In the genomic region with DNA sequence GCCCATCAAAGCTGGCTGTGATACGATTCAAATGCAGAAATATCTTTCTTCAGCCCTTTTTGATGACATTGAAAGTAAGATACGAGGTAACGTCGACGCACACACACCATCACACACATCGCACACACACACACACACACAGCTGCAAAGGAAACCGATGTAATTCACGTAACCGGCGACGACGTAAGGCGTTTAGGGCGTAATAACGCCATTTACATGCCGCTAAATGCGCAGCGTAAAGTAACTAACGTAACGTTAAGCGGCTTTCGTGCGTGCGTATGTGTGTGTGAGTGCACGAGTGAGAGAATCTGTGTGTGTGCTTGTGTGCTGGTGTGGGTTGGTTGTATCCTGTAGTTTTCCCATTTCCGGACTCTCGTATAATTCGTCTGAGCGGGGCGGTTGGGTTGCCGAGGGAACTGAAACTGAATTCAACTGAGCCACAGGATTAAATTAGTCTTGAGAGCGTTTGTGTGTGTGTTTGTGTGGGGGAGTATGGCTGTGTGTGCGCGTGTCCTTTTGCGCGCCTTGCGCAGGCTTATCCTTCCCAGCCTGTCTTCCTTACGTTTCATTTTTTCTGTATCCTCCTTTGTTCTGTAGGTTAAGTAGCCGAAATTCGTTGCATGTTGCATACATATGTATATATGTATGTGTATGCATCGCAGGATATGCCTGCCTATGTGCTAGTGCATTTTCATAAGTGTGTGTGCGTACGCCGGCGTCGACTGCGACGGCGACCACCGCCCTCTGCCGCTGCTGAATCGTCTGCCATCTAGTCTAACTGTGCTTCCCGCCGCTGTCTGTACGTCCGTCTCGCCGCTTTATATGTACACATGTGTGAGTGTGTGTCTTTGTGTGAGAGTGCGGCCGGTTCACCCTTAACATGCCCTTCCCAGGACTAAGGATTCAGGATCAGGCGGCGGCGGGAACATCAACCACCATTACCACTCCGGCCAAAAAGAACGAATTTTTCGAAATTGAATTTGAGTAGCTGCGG, we compare ENCODE assay signal across 1 fruit fly cellular context.
TF ChIP-seq lines count a peak whose summit lies in the region.

No protein-coding gene starts in this region.

TF ChIP-seq in whole organism, embryonic, 481 proteins besides CTCF, POLR2A, EP300 and RAD21 (continued from another document):
- TF ChIP-seq CG42726 (GFP tag; IDR thresholded peaks at IDR 0.05; lab: Robert Waterston, UW; ENCODE audit: partially characterized antibody) (no peak), nerfin-1 (tag; optimal IDR thresholded peaks at IDR 0.05; lab: Kevin White, UChicago) (no peak), ewg (GFP tag; optimal IDR thresholded peaks at IDR 0.05; lab: Kevin White, UChicago) (peak; percentile 79), klu (GFP tag; IDR thresholded peaks at IDR 0.05; lab: Robert Waterston, UW) (no peak), CG1603 (tag; optimal IDR thresholded peaks at IDR 0.05; lab: Kevin White, UChicago) (no peak), h (optimal IDR thresholded peaks at IDR 0.05; lab: Kevin White, UChicago) (no peak), bsh (GFP tag; optimal IDR thresholded peaks at IDR 0.05; lab: Kevin White, UChicago) (no peak), CG12942 (GFP tag; optimal IDR thresholded peaks at IDR 0.05; lab: Kevin White, UChicago) (no peak), CG12769 (tag; optimal IDR thresholded peaks at IDR 0.05; lab: Kevin White, UChicago) (no peak), zen (tag; optimal IDR thresholded peaks at IDR 0.05; lab: Kevin White, UChicago) (peak; percentile 13), CG1832 (GFP tag; optimal IDR thresholded peaks at IDR 0.05; lab: Kevin White, UChicago) (no peak), tgo (GFP tag; IDR thresholded peaks at IDR 0.05; lab: Robert Waterston, UW) (no peak), fd96Cb (tag; optimal IDR thresholded peaks at IDR 0.05; lab: Kevin White, UChicago) (no peak), BtbVII (GFP tag; optimal IDR thresholded peaks at IDR 0.05; lab: Kevin White, UChicago) (no peak), CG9437 (GFP tag; optimal IDR thresholded peaks at IDR 0.05; lab: Kevin White, UChicago) (peak; percentile 99), Fer1 (GFP tag; optimal IDR thresholded peaks at IDR 0.05; lab: Kevin White, UChicago) (no peak), CG8388 (GFP tag; optimal IDR thresholded peaks at IDR 0.05; lab: Kevin White, UChicago) (no peak), kay (GFP tag; optimal IDR thresholded peaks at IDR 0.05; lab: Kevin White, UChicago) (no peak), fru (optimal IDR thresholded peaks at IDR 0.05; lab: Kevin White, UChicago) (no peak), Hr78 (GFP tag; optimal IDR thresholded peaks at IDR 0.05; lab: Kevin White, UChicago) (peak in 1 of 2 experiments; percentile 56), Hand (GFP tag; optimal IDR thresholded peaks at IDR 0.05; lab: Kevin White, UChicago) (no peak), CG15479 (GFP tag; optimal IDR thresholded peaks at IDR 0.05; lab: Kevin White, UChicago) (peak; percentile 84), CkIIα-i1 (GFP tag; IDR thresholded peaks at IDR 0.05; lab: Robert Waterston, UW) (no peak), CG31365 (tag; optimal IDR thresholded peaks at IDR 0.05; lab: Kevin White, UChicago) (no peak), CG15073 (GFP tag; optimal IDR thresholded peaks at IDR 0.05; lab: Kevin White, UChicago) (no peak), CG17361 (GFP tag; IDR thresholded peaks at IDR 0.05; lab: Robert Waterston, UW) (no peak), CG10462 (GFP tag; optimal IDR thresholded peaks at IDR 0.05; lab: Kevin White, UChicago) (no peak), Mad (GFP tag; optimal IDR thresholded peaks at IDR 0.05; lab: Kevin White, UChicago) (no peak), Doc2 (GFP tag; IDR thresholded peaks at IDR 0.05; lab: Robert Waterston, UW) (no peak), exex (tag; optimal IDR thresholded peaks at IDR 0.05; lab: Kevin White, UChicago) (no peak), CG9817 (tag; optimal IDR thresholded peaks at IDR 0.05; lab: Kevin White, UChicago) (no peak), CG8765 (GFP tag; IDR thresholded peaks at IDR 0.05; lab: Robert Waterston, UW) (no peak), CG13624 (GFP tag; optimal IDR thresholded peaks at IDR 0.05; lab: Kevin White, UChicago) (no peak), org-1 (GFP tag; optimal IDR thresholded peaks at IDR 0.05; lab: Kevin White, UChicago) (no peak), kah (GFP tag; optimal IDR thresholded peaks at IDR 0.05; lab: Kevin White, UChicago) (no peak), CG15269 (tag; optimal IDR thresholded peaks at IDR 0.05; lab: Kevin White, UChicago) (no peak), Dad (GFP tag; optimal IDR thresholded peaks at IDR 0.05; lab: Kevin White, UChicago) (no peak), CG15601 (tag; optimal IDR thresholded peaks at IDR 0.05; lab: Kevin White, UChicago) (no peak), CG10431 (GFP tag; optimal IDR thresholded peaks at IDR 0.05; lab: Kevin White, UChicago) (no peak), scrt (GFP tag; optimal IDR thresholded peaks at IDR 0.05; lab: Kevin White, UChicago) (no peak), CG6791 (GFP tag; IDR thresholded peaks at IDR 0.05; lab: Robert Waterston, UW; ENCODE audit: partially characterized antibody) (no peak), gt (GFP tag; IDR thresholded peaks at IDR 0.05; lab: Robert Waterston, UW) (no peak), Sox100B (GFP tag; optimal IDR thresholded peaks at IDR 0.05; lab: Kevin White, UChicago) (no peak), ash1 (GFP tag; optimal IDR thresholded peaks at IDR 0.05; lab: Kevin White, UChicago) (no peak), CG17612 (GFP tag; IDR thresholded peaks at IDR 0.05; lab: Robert Waterston, UW) (no peak), Scr (GFP tag; IDR thresholded peaks at IDR 0.05; lab: Robert Waterston, UW; ENCODE audit: partially characterized antibody) (no peak), Hmr (GFP tag; optimal IDR thresholded peaks at IDR 0.05; lab: Kevin White, UChicago) (no peak), fd102C (GFP tag; optimal IDR thresholded peaks at IDR 0.05; lab: Kevin White, UChicago) (no peak), D (optimal IDR thresholded peaks at IDR 0.05; lab: Kevin White, UChicago) (peak; percentile 53), D (GFP tag; optimal IDR thresholded peaks at IDR 0.05; lab: Kevin White, UChicago) (no peak), E2f2 (GFP tag; IDR thresholded peaks at IDR 0.05; lab: Robert Waterston, UW) (no peak), hth (optimal IDR thresholded peaks at IDR 0.05; lab: Kevin White, UChicago) (no peak), CG7839 (tag; optimal IDR thresholded peaks at IDR 0.05; lab: Kevin White, UChicago) (no peak), cwo (GFP tag; optimal IDR thresholded peaks at IDR 0.05; lab: Kevin White, UChicago) (no peak), Fer3 (tag; optimal IDR thresholded peaks at IDR 0.05; lab: Kevin White, UChicago) (no peak), chinmo (GFP tag; IDR thresholded peaks at IDR 0.05; lab: Robert Waterston, UW; ENCODE audit: partially characterized antibody) (peak; percentile 58; the same call in 1 of the 4 replicates), abd-A (tag; optimal IDR thresholded peaks at IDR 0.05; lab: Kevin White, UChicago) (peak; percentile 82), CG15696 (tag; optimal IDR thresholded peaks at IDR 0.05; lab: Kevin White, UChicago) (no peak), CG8478 (optimal IDR thresholded peaks at IDR 0.05; lab: Kevin White, UChicago) (peak; percentile 75), ac (GFP tag; optimal IDR thresholded peaks at IDR 0.05; lab: Kevin White, UChicago) (no peak), CG6765 (GFP tag; optimal IDR thresholded peaks at IDR 0.05; lab: Kevin White, UChicago) (no peak), knrl (GFP tag; IDR thresholded peaks at IDR 0.05; lab: Robert Waterston, UW; ENCODE audit: partially characterized antibody) (no peak), Med (GFP tag; lab: Kevin White, UChicago) (peak; percentile 73), gce (GFP tag; IDR thresholded peaks at IDR 0.05; lab: Robert Waterston, UW) (no peak), C15 (GFP tag; IDR thresholded peaks at IDR 0.05; lab: Robert Waterston, UW) (no peak), gcm2 (GFP tag; optimal IDR thresholded peaks at IDR 0.05; lab: Kevin White, UChicago) (no peak), ind (GFP tag; optimal IDR thresholded peaks at IDR 0.05; lab: Kevin White, UChicago) (no peak), CG2199 (GFP tag; IDR thresholded peaks at IDR 0.05; lab: Robert Waterston, UW) (0 out of 3 replicates have a peak, but pooled peaks have one; percentile 43), CG30020 (tag; optimal IDR thresholded peaks at IDR 0.05; lab: Kevin White, UChicago) (no peak), CG10543 (GFP tag; optimal IDR thresholded peaks at IDR 0.05; lab: Kevin White, UChicago) (no peak), MTF-1 (GFP tag; optimal IDR thresholded peaks at IDR 0.05; lab: Kevin White, UChicago; ENCODE audit: borderline replicate concordance) (no peak), oc (tag; optimal IDR thresholded peaks at IDR 0.05; lab: Kevin White, UChicago) (peak; percentile 53), schlank (tag; optimal IDR thresholded peaks at IDR 0.05; lab: Kevin White, UChicago) (no peak), Opbp (GFP tag; IDR thresholded peaks at IDR 0.05; lab: Robert Waterston, UW; ENCODE audit: partially characterized antibody) (no peak), Adf1 (GFP tag; IDR thresholded peaks at IDR 0.05; lab: Robert Waterston, UW) (peak; percentile 85), Bgb (GFP tag; IDR thresholded peaks at IDR 0.05; lab: Robert Waterston, UW; ENCODE audit: partially characterized antibody) (no peak; the same call in 1 of the 2 replicates), CG16815 (GFP tag; optimal IDR thresholded peaks at IDR 0.05; lab: Kevin White, UChicago) (no peak), pros (GFP tag; optimal IDR thresholded peaks at IDR 0.05; lab: Kevin White, UChicago) (peak; percentile 79), CG1233 (GFP tag; optimal IDR thresholded peaks at IDR 0.05; lab: Kevin White, UChicago) (no peak), HLHmδ (GFP tag; optimal IDR thresholded peaks at IDR 0.05; lab: Kevin White, UChicago) (no peak), vnd (GFP tag; IDR thresholded peaks at IDR 0.05; lab: Robert Waterston, UW; ENCODE audit: partially characterized antibody) (no peak), Sry-β (GFP tag; optimal IDR thresholded peaks at IDR 0.05; lab: Kevin White, UChicago) (no peak), zfh2 (GFP tag; optimal IDR thresholded peaks at IDR 0.05; lab: Kevin White, UChicago) (no peak), CG2712 (tag; optimal IDR thresholded peaks at IDR 0.05; lab: Kevin White, UChicago) (no peak), Hmx (GFP tag; optimal IDR thresholded peaks at IDR 0.05; lab: Kevin White, UChicago) (no peak), Rfx (GFP tag; IDR thresholded peaks at IDR 0.05; lab: Robert Waterston, UW) (peak; percentile 23; the same call in 1 of the 2 replicates), CG2116 (GFP tag; optimal IDR thresholded peaks at IDR 0.05; lab: Kevin White, UChicago) (no peak), E2f1 (GFP tag; IDR thresholded peaks at IDR 0.05; lab: Robert Waterston, UW) (no peak), tio (GFP tag; optimal IDR thresholded peaks at IDR 0.05; lab: Kevin White, UChicago) (no peak), CG32767 (GFP tag; IDR thresholded peaks at IDR 0.05; lab: Robert Waterston, UW) (0 out of 2 replicates have a peak, but pooled peaks have one; percentile 16)
